Fruit fly (Drosophila melanogaster) whole organism, embryonic: ENCODE results near the gene Pc.

Source experiments
- Antp ChIP-seq: fragments of 200-800 bp; sonication (Bioruptor generic); optimal IDR thresholded peaks from 3 replicates; lab custom pipeline; 2016; ENCODE audit warnings: missing biosample characterization, missing genetic modification characterization
- B-H2 ChIP-seq: fragments of 200-800 bp; sonication (Bioruptor generic); optimal IDR thresholded peaks from 2 replicates; lab custom pipeline; 2018; ENCODE audit warnings: missing biosample characterization, mild to moderate bottlenecking, missing genetic modification characterization
- CG1024 ChIP-seq: fragments of 200-800 bp; sonication (Bioruptor generic); IDR thresholded peaks from 2 replicates; pipeline ENCODE4 v1.3.6; 2022; ENCODE audit warnings: missing biosample characterization, missing genetic modification characterization
- CG10543 ChIP-seq: fragments of 200-800 bp; sonication (Bioruptor generic); optimal IDR thresholded peaks from 3 replicates; lab custom pipeline; 2017; ENCODE audit warnings: missing biosample characterization, mild to moderate bottlenecking, missing genetic modification characterization, moderate library complexity
- CG11247 ChIP-seq: fragments of 200-800 bp; sonication (Bioruptor generic); IDR thresholded peaks from 2 replicates; pipeline ENCODE4 v1.3.6; 2022; ENCODE audit warnings: missing biosample characterization, missing genetic modification characterization
- CG11456 ChIP-seq: fragments of 200-800 bp; sonication (Bioruptor generic); IDR thresholded peaks from 3 replicates; pipeline ENCODE4 v1.3.6; 2022; ENCODE audit warnings: missing biosample characterization, missing genetic modification characterization
- CG12391 ChIP-seq: fragments of 200-800 bp; sonication (Bioruptor generic); optimal IDR thresholded peaks from 3 replicates; lab custom pipeline; 2018; ENCODE audit warnings: missing biosample characterization, mild to moderate bottlenecking, missing genetic modification characterization, moderate library complexity
- CG13424 ChIP-seq: fragments of 200-800 bp; sonication (Bioruptor generic); optimal IDR thresholded peaks from 2 replicates; lab custom pipeline; 2019; ENCODE audit warnings: missing biosample characterization, mild to moderate bottlenecking, missing genetic modification characterization, moderate library complexity
- CG15514 ChIP-seq: fragments of 200-800 bp; sonication (Bioruptor generic); optimal IDR thresholded peaks from 3 replicates; lab custom pipeline; 2017; ENCODE audit warnings: missing biosample characterization, missing genetic modification characterization, mild to moderate bottlenecking, moderate library complexity, missing genetic modification reagents
- CG17912 ChIP-seq: fragments of 200-800 bp; sonication (Bioruptor generic); optimal IDR thresholded peaks from 2 replicates; lab custom pipeline; 2018; ENCODE audit warnings: missing biosample characterization, mild to moderate bottlenecking, missing genetic modification characterization
- CG30403 ChIP-seq: fragments of 200-800 bp; sonication (Bioruptor generic); optimal IDR thresholded peaks from 3 replicates; lab custom pipeline; 2016; ENCODE audit warnings: missing biosample characterization, missing genetic modification characterization
- CG3163 ChIP-seq: fragments of 200-800 bp; sonication (Bioruptor generic); optimal IDR thresholded peaks from 3 replicates; lab custom pipeline; 2016; ENCODE audit warnings: missing biosample characterization, missing genetic modification characterization
- CG34376 ChIP-seq: fragments of 200-800 bp; sonication (Bioruptor generic); optimal IDR thresholded peaks from 2 replicates; lab custom pipeline; 2018; ENCODE audit warnings: missing biosample characterization, mild to moderate bottlenecking, missing genetic modification characterization
- CG34422 ChIP-seq: fragments of 200-800 bp; sonication (Bioruptor generic); IDR thresholded peaks from 3 replicates; pipeline ENCODE4 v1.3.6; 2022; ENCODE audit warnings: missing biosample characterization, missing genetic modification characterization
- CG43689 ChIP-seq: fragments of 200-800 bp; sonication (Bioruptor generic); IDR thresholded peaks from 2 replicates; pipeline ENCODE4 v1.3.6; 2022; ENCODE audit warnings: missing biosample characterization, missing genetic modification characterization
- CG6683 ChIP-seq: fragments of 200-800 bp; sonication (Bioruptor generic); optimal IDR thresholded peaks from 2 replicates; lab custom pipeline; 2017; ENCODE audit warnings: missing biosample characterization, mild to moderate bottlenecking, missing genetic modification characterization, missing genetic modification reagents
- CG7928 ChIP-seq: fragments of 200-800 bp; sonication (Bioruptor generic); optimal IDR thresholded peaks from 2 replicates; lab custom pipeline; 2017; ENCODE audit warnings: missing biosample characterization, mild to moderate bottlenecking, missing genetic modification characterization
- CG8924 ChIP-seq: fragments of 200-800 bp; optimal IDR thresholded peaks from 3 replicates; lab custom pipeline; 2019; ENCODE audit warnings: missing biosample characterization, mild to moderate bottlenecking, missing genetic modification characterization, moderate library complexity
- CG9215 ChIP-seq: fragments of 200-800 bp; sonication (Bioruptor generic); IDR thresholded peaks from 2 replicates; pipeline ENCODE4 v1.3.6; 2022; ENCODE audit warnings: missing biosample characterization, missing genetic modification characterization
- CG9932 ChIP-seq: fragments of 200-800 bp; sonication (Bioruptor generic); IDR thresholded peaks from 2 replicates; pipeline ENCODE4 v1.3.6; 2022; ENCODE audit warnings: missing biosample characterization, missing genetic modification characterization
- CoRest ChIP-seq: fragments of 200-800 bp; sonication (Bioruptor generic); optimal IDR thresholded peaks from 3 replicates; lab custom pipeline; 2018; ENCODE audit warnings: missing biosample characterization, mild to moderate bottlenecking, missing genetic modification characterization, moderate library complexity
- CrebB ChIP-seq: fragments of 200-800 bp; sonication (Bioruptor generic); optimal IDR thresholded peaks from 3 replicates; lab custom pipeline; 2018; ENCODE audit warnings: missing biosample characterization, mild to moderate bottlenecking, missing genetic modification characterization
- Dek ChIP-seq: fragments of 200-800 bp; sonication (Bioruptor generic); optimal IDR thresholded peaks from 3 replicates; lab custom pipeline; 2019; ENCODE audit warnings: missing biosample characterization, mild to moderate bottlenecking, missing genetic modification characterization, moderate library complexity
- Dref ChIP-seq: fragments of 200-800 bp; sonication (Bioruptor generic); IDR thresholded peaks from 2 replicates; pipeline ENCODE4 v1.3.6; 2022; ENCODE audit warnings: missing biosample characterization, missing genetic modification characterization
- Ets65A ChIP-seq: fragments of 200-800 bp; sonication (Bioruptor generic); peaks from one replicate; lab custom pipeline; 2016; ENCODE audit warnings: missing biosample characterization, missing genetic modification characterization
- Fer1 ChIP-seq: fragments of 200-800 bp; sonication (Bioruptor generic); optimal IDR thresholded peaks from 2 replicates; lab custom pipeline; 2017; ENCODE audit warnings: missing biosample characterization, mild to moderate bottlenecking, missing genetic modification characterization
- Fer3 ChIP-seq: fragments of 200-800 bp; sonication (Bioruptor generic); optimal IDR thresholded peaks from 2 replicates; lab custom pipeline; 2018; ENCODE audit warnings: missing biosample characterization, mild to moderate bottlenecking, missing genetic modification characterization, moderate library complexity
- Hand ChIP-seq: fragments of 200-800 bp; sonication (Bioruptor generic); optimal IDR thresholded peaks from 2 replicates; lab custom pipeline; 2017; ENCODE audit warnings: mild to moderate bottlenecking, missing biosample characterization, missing genetic modification reagents, missing genetic modification characterization
- Hmr ChIP-seq: fragments of 200-800 bp; sonication (Bioruptor generic); optimal IDR thresholded peaks from 3 replicates; lab custom pipeline; 2017; ENCODE audit warnings: mild to moderate bottlenecking, missing biosample characterization, missing genetic modification reagents, missing genetic modification characterization
- MESR4 ChIP-seq: fragments of 200-800 bp; sonication (Bioruptor generic); optimal IDR thresholded peaks from 2 replicates; lab custom pipeline; 2018; ENCODE audit warnings: missing biosample characterization, mild to moderate bottlenecking, missing genetic modification characterization, moderate library complexity
- Meics ChIP-seq: fragments of 200-800 bp; sonication (Bioruptor generic); optimal IDR thresholded peaks from 2 replicates; lab custom pipeline; 2017; ENCODE audit warnings: missing biosample characterization, mild to moderate bottlenecking, missing genetic modification characterization
- Neu2 ChIP-seq: fragments of 200-800 bp; sonication (Bioruptor generic); optimal IDR thresholded peaks from 3 replicates; lab custom pipeline; 2016; ENCODE audit warnings: missing biosample characterization, missing genetic modification characterization, borderline replicate concordance
- Usf ChIP-seq: fragments of 200-800 bp; sonication (Bioruptor generic); optimal IDR thresholded peaks from 2 replicates; lab custom pipeline; 2017; ENCODE audit warnings: missing genotype, missing biosample characterization, missing genetic modification characterization
- az2 ChIP-seq: fragments of 200-800 bp; sonication (Bioruptor generic); optimal IDR thresholded peaks from 3 replicates; lab custom pipeline; 2016; ENCODE audit warnings: missing biosample characterization, missing genetic modification characterization
- caup ChIP-seq: fragments of 200-800 bp; sonication (Bioruptor generic); optimal IDR thresholded peaks from 3 replicates; lab custom pipeline; 2017; ENCODE audit warnings: missing biosample characterization, mild to moderate bottlenecking, missing genetic modification characterization, moderate library complexity; ENCODE audit not compliant: severe bottlenecking
- dmrt99B ChIP-seq: fragments of 200-800 bp; sonication (Bioruptor generic); optimal IDR thresholded peaks from 2 replicates; lab custom pipeline; 2018; ENCODE audit warnings: missing biosample characterization, mild to moderate bottlenecking, missing genetic modification characterization, moderate library complexity
- fd3F ChIP-seq: fragments of 200-800 bp; sonication (Bioruptor generic); optimal IDR thresholded peaks from 2 replicates; lab custom pipeline; 2018; ENCODE audit warnings: missing biosample characterization, mild to moderate bottlenecking, missing genetic modification characterization, moderate library complexity
- fu2 ChIP-seq: fragments of 200-800 bp; sonication (Bioruptor generic); optimal IDR thresholded peaks from 2 replicates; lab custom pipeline; 2016; ENCODE audit warnings: missing biosample characterization, missing genetic modification characterization
- ind ChIP-seq: fragments of 200-800 bp; sonication (Bioruptor generic); optimal IDR thresholded peaks from 3 replicates; lab custom pipeline; 2016; ENCODE audit warnings: missing biosample characterization, missing genetic modification characterization
- jumu ChIP-seq: fragments of 200-800 bp; sonication (Bioruptor generic); optimal IDR thresholded peaks from 3 replicates; lab custom pipeline; 2016; ENCODE audit warnings: missing biosample characterization, missing genetic modification characterization
- ken ChIP-seq: fragments of 200-800 bp; sonication (Bioruptor generic); IDR thresholded peaks from 3 replicates; pipeline ENCODE4 v1.3.6; 2022; ENCODE audit warnings: missing biosample characterization, missing genetic modification characterization
- lab ChIP-seq: fragments of 200-800 bp; sonication (Bioruptor generic); optimal IDR thresholded peaks from 3 replicates; lab custom pipeline; 2017; ENCODE audit warnings: missing biosample characterization, missing genetic modification characterization, mild to moderate bottlenecking, moderate library complexity, missing genetic modification reagents
- nmo ChIP-seq: fragments of 200-800 bp; sonication (Bioruptor generic); optimal IDR thresholded peaks from 2 replicates; lab custom pipeline; 2018; ENCODE audit warnings: missing biosample characterization, mild to moderate bottlenecking, missing genetic modification characterization, moderate library complexity
- odd ChIP-seq: fragments of 200-800 bp; sonication (Bioruptor generic); optimal IDR thresholded peaks from 2 replicates; lab custom pipeline; 2017; ENCODE audit warnings: missing biosample characterization, mild to moderate bottlenecking, missing genetic modification characterization
- pho ChIP-seq: fragments of 200-800 bp; sonication (Bioruptor generic); optimal IDR thresholded peaks from 2 replicates; lab custom pipeline; 2016; ENCODE audit warnings: missing biosample characterization, missing genetic modification characterization
- ro ChIP-seq: fragments of 200-800 bp; sonication (Bioruptor generic); IDR thresholded peaks from 2 replicates; pipeline ENCODE4 v1.3.6; 2022; ENCODE audit warnings: missing biosample characterization, missing genetic modification characterization
- seq ChIP-seq: fragments of 200-800 bp; sonication (Bioruptor generic); IDR thresholded peaks from 2 replicates; pipeline ENCODE4 v1.3.6; 2022; ENCODE audit warnings: missing biosample characterization, missing genetic modification characterization
- slp2 ChIP-seq: fragments of 200-800 bp; sonication (Bioruptor generic); optimal IDR thresholded peaks from 2 replicates; lab custom pipeline; 2016; ENCODE audit warnings: missing biosample characterization, missing genetic modification characterization

Gene Pc

DNA sequence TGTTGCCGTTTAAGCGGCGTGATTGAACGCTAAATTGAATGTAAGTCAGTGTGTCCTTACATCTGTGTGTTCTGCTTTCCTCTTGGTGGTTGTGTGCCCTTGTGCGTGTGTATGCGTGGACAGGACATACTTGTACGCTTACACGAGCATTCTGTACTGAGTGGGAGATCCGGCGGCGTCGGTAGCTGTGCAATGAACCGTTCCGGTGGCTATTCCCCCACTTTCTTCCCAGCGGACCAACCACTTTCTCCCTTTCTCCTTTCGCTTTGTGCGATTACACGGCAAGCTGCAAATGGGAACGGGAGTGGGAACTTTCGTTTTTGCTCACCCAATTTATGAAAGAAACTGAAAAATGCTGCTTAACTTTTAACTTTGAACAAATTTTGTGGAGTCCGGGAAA is 6.9 kb upstream of the Pc start:
- TF ChIP-seq Ets65A (GFP tag; lab: Kevin White, UChicago) (peak; percentile 50), ken (GFP tag; lab: Robert Waterston, UW) (0 out of 3 replicates have a peak, but pooled peaks have one; percentile 6), Antp (no peak), CG11456 (0 out of 3 replicates have a peak, but pooled peaks have one; percentile 54), Dref (0 out of 2 replicates have a peak, but pooled peaks have one; percentile 2)

DNA sequence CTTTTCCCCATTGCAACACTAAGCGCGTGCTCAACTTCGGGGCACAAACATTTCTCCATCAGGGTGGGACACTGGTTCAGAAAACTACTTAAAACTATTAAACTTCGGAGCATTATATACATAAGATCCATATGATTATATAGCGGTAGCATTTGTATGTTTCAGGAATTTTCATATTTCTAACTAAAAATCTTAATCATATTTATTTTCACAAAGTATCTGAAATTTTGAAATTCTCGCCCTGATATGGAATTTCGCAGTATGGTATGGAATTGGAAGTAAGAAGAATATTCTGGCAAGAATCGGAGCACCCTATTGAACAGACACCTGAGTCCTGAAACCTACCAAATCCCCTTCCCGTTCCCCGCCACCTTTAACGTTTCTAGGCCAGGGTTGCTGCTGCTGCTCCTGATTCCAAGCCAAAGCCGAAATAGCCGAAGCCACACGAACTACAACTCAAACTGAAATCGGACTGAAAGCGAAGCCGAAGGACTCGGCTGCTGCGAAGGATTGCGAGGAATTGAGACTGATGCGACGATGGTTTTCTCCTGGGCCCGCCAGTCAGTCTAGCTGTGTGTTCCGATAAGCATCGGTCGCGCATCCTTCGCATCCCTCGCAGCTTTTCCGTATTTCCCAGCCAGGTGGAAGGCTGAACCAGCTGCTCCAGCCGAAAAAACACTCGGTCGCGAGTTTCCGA is 4.1 kb upstream of the Pc start:
- TF ChIP-seq fd3F (peak; percentile 28), CoRest (tag; lab: Kevin White, UChicago) (peak; percentile 18), fu2 (GFP tag; lab: Kevin White, UChicago) (peak; percentile 14), ind (GFP tag; lab: Kevin White, UChicago) (peak; percentile 11), Fer3 (tag; lab: Kevin White, UChicago) (peak; percentile 25), CG12391 (tag; lab: Kevin White, UChicago) (peak; percentile 43), caup (GFP tag; lab: Kevin White, UChicago) (peak; percentile 52), CrebB (no peak), lab (GFP tag; lab: Kevin White, UChicago) (peak; percentile 73), Usf (GFP tag; lab: Kevin White, UChicago) (no peak), dmrt99B (tag; lab: Kevin White, UChicago) (peak; percentile 56), CG6683 (GFP tag; lab: Kevin White, UChicago) (no peak), seq (GFP tag; lab: Robert Waterston, UW) (0 out of 2 replicates have a peak, but pooled peaks have one; percentile 11), jumu (GFP tag; lab: Kevin White, UChicago) (no peak), odd (GFP tag; lab: Kevin White, UChicago) (no peak), CG8924 (tag; lab: Kevin White, UChicago) (peak; percentile 19), CG3163 (GFP tag; lab: Kevin White, UChicago) (no peak), CG9932 (GFP tag; lab: Robert Waterston, UW) (no peak), az2 (no peak), Dek (peak; percentile 44), slp2 (no peak), CG34376 (GFP tag; lab: Kevin White, UChicago) (peak; percentile 69), CG10543 (peak; percentile 47), B-H2 (peak; percentile 4), CG7928 (GFP tag; lab: Kevin White, UChicago) (no peak), CG34422 (GFP tag; lab: Robert Waterston, UW) (no peak), CG11247 (GFP tag; lab: Robert Waterston, UW) (no peak), CG9215 (GFP tag; lab: Robert Waterston, UW) (no peak), nmo (GFP tag; lab: Kevin White, UChicago) (no peak), Hand (GFP tag; lab: Kevin White, UChicago) (peak; percentile 78), Meics (GFP tag; lab: Kevin White, UChicago) (peak; percentile 69), MESR4 (GFP tag; lab: Kevin White, UChicago) (no peak), CG13424 (tag; lab: Kevin White, UChicago) (peak; percentile 53), CG17912 (GFP tag; lab: Kevin White, UChicago) (no peak), CG1024 (GFP tag; lab: Robert Waterston, UW) (no peak), CG15514 (peak; percentile 49), Hmr (GFP tag; lab: Kevin White, UChicago) (peak; percentile 79), Ets65A (GFP tag; lab: Kevin White, UChicago) (peak; percentile 14), CG43689 (GFP tag; lab: Robert Waterston, UW) (no peak), Fer1 (peak; percentile 78), ro (GFP tag; lab: Robert Waterston, UW) (no peak), CG30403 (peak; percentile 10), pho (GFP tag; lab: Kevin White, UChicago) (peak; percentile 28), Neu2 (GFP tag; lab: Kevin White, UChicago) (no peak)
